Worm (Caenorhabditis elegans) whole organism, young adult: Measurements from ENCODE around the gene str-27.

Source experiments
- F23B12.7 ChIP-seq: sonication (generic microtip); optimal IDR thresholded peaks from 2 replicates; lab custom pipeline; 2017; ENCODE audit warnings: missing genetic modification characterization, mild to moderate bottlenecking, missing compliant biosample characterization, antibody characterized with exemption, moderate library complexity; ENCODE audit not compliant: insufficient read depth
- athp-1 ChIP-seq: sonication (generic microtip); optimal IDR thresholded peaks from 2 replicates; lab custom pipeline; 2017; ENCODE audit warnings: mild to moderate bottlenecking, missing genetic modification characterization, missing compliant biosample characterization
- lin-54 ChIP-seq: fragments of 200-800 bp; sonication (Bioruptor generic); optimal IDR thresholded peaks from 2 replicates; lab custom pipeline; 2018; ENCODE audit warnings: mild to moderate bottlenecking, missing genetic modification characterization, missing compliant biosample characterization
- madf-3 ChIP-seq: fragments of 200-800 bp; sonication (Bioruptor generic); IDR thresholded peaks from 2 replicates; pipeline ENCODE4 v1.3.6; 2022; ENCODE audit warnings: missing genetic modification reagents, missing genetic modification characterization, missing compliant biosample characterization

DNA sequence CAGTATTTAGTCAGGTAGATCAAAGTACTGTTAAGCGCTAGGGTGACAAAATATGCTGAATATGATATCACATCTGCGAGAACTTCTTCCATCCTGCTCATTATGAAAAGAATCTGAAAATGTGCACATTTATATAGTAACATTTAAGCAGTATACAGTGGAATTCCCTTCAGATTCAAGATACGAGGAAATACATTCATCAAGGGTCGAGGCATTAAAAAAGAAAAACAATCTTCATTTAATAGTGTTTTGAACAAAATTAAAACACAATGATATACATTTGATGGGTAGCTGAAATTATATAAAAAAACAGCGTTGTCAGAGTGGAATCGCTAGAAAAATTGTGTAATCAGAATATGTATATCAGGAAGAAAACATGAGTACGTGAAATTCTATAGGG, at the start of gene str-27:
- TF ChIP-seq madf-3 (GFP tag; lab: Robert Waterston, UW) (no peak), lin-54 (GFP tag; lab: Kevin White, UChicago) (no peak), F23B12.7 (tag; lab: Kevin White, UChicago) (no peak), athp-1 (tag; lab: Kevin White, UChicago) (no peak)
